Fruit fly (Drosophila melanogaster) whole organism, pupa: ENCODE data around the gene Jon25Bii.

Experiments used
- CG10348 ChIP-seq: fragments of 200-800 bp; sonication (Bioruptor generic); IDR thresholded peaks from 2 replicates; pipeline ENCODE4 v1.3.6; 2022; ENCODE audit warnings: missing biosample characterization, missing genetic modification characterization
- CG14655 ChIP-seq: fragments of 200-800 bp; sonication (Bioruptor generic); optimal IDR thresholded peaks from 3 replicates; lab custom pipeline; 2017; ENCODE audit warnings: mild to moderate bottlenecking, missing biosample characterization, missing genetic modification reagents, missing genetic modification characterization
- CG15710 ChIP-seq: fragments of 200-800 bp; sonication (Bioruptor generic); optimal IDR thresholded peaks from 2 replicates; lab custom pipeline; 2018; ENCODE audit warnings: missing biosample characterization, mild to moderate bottlenecking, missing genetic modification characterization, moderate library complexity
- CG4496 ChIP-seq: fragments of 200-800 bp; sonication (Bioruptor generic); IDR thresholded peaks from 3 replicates; pipeline ENCODE4 v1.3.6; 2022; ENCODE audit warnings: missing biosample characterization, missing genetic modification characterization
- Pif1B ChIP-seq: fragments of 200-800 bp; sonication (Bioruptor generic); optimal IDR thresholded peaks from 3 replicates; lab custom pipeline; 2016; ENCODE audit warnings: missing biosample characterization, missing genetic modification characterization
- fd96Ca ChIP-seq: fragments of 200-800 bp; sonication (Bioruptor generic); IDR thresholded peaks from 3 replicates; pipeline ENCODE4 v1.3.6; 2022; ENCODE audit warnings: missing biosample characterization, missing genetic modification characterization

DNA sequence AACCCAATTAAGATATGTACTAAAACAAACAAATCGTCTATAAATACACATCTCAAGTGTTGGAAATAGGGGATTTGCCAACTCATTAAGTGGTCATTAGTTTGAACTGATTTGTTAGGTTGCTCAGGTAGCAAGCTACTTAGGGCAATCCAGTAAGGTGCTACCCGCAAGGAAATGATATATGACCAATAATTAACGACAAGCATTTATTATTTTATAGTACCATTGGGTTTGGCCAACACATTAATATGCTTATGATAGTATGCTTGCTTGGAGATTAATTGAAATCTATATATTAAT lies 42.9 kb upstream of the Jon25Bii start:
- TF ChIP-seq CG15710 (tag; lab: Kevin White, UChicago) (no peak), fd96Ca (GFP tag; lab: Robert Waterston, UW) (no peak), CG14655 (GFP tag; lab: Kevin White, UChicago) (no peak), CG4496 (GFP tag; lab: Robert Waterston, UW) (no peak), CG10348 (no peak), Pif1B (GFP tag; lab: Kevin White, UChicago) (no peak)
